Fruit fly (Drosophila melanogaster) whole organism, pupa: ENCODE data around the gene CG7509.

ENCODE experiments used
- CG32121 ChIP-seq: fragments of 200-800 bp; sonication (Bioruptor generic); IDR thresholded peaks from 2 replicates; pipeline ENCODE4 v1.3.6; 2022; ENCODE audit warnings: missing biosample characterization, missing genetic modification characterization
- CG4496 ChIP-seq: fragments of 200-800 bp; sonication (Bioruptor generic); IDR thresholded peaks from 3 replicates; pipeline ENCODE4 v1.3.6; 2022; ENCODE audit warnings: missing biosample characterization, missing genetic modification characterization
- CG9948 ChIP-seq: fragments of 200-800 bp; sonication (Bioruptor generic); optimal IDR thresholded peaks from 2 replicates; lab custom pipeline; 2018; ENCODE audit warnings: missing biosample characterization, mild to moderate bottlenecking, missing genetic modification characterization, moderate library complexity
- gl ChIP-seq: fragments of 200-800 bp; sonication (Bioruptor generic); optimal IDR thresholded peaks from 2 replicates; lab custom pipeline; 2018; ENCODE audit warnings: missing biosample characterization, mild to moderate bottlenecking, missing genetic modification characterization

DNA sequence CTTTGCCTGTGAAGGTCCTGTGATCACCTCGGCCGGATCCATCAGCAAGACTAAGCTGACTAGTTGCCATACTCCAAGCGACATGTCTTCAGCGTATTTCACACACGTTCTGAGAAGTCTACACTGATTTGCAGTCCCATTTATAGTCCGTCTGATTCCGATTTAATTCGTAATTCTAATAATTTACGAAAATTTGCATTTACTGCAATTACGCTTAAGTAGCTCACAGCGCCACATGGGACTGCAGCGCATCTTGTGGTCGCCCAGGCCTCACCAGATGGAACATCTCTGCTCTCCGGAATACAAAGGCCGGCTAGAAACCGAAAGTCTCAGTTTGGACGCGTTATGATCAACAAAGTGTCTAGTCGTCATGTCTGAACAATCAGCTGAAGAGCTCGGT lies at the start of gene CG7509:
- TF ChIP-seq CG9948 (tag; lab: Kevin White, UChicago) (no peak), gl (tag; lab: Kevin White, UChicago) (no peak), CG32121 (GFP tag; lab: Robert Waterston, UW) (no peak), CG4496 (GFP tag; lab: Robert Waterston, UW) (no peak)
